Fruit fly (Drosophila melanogaster): ENCODE data around the gene CG42502.

Gene CG42502

DNA sequence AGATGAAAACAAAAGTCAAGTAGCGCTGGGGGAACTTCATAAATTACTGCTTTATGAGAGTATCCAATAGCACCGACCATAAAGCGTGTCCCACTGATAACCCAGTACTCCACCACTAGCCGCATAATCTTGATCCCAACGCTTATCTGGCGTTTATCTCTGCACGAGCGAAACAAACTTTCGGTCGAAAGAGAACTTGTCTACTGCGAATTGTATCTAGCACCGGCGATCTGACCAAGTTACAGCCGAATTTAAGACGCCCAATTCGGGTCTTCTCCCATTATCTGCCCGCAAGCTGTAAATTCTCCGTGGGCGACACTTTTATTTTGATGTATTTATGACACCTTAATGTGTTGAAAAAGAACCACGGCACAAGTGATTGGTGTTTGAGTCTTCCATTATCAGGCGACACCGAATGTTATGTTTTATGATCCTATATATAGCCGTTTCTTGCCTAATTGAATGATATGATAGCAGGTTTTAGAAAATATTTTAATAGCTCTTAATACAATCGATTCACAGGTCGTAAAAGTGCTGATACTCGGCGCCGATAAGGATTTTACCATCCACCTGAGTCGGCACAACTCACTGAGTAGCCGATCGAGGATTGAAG is 21.2 kb downstream of the CG42502 start:
- TF ChIP-seq CG9948 (tag; optimal IDR thresholded peaks at IDR 0.05) = no peak
- TF ChIP-seq CG12605 (GFP tag; IDR thresholded peaks at IDR 0.05) = no peak
- no peak for TF ChIP-seq CG13204 (GFP tag; optimal IDR thresholded peaks at IDR 0.05)
- TF ChIP-seq CG10348 (GFP tag; IDR thresholded peaks at IDR 0.05) = no peak
- no peak for TF ChIP-seq CG14655 (GFP tag; optimal IDR thresholded peaks at IDR 0.05)
- TF ChIP-seq CG4496 (GFP tag; IDR thresholded peaks at IDR 0.05) = no peak
- no peak for TF ChIP-seq gl (tag; optimal IDR thresholded peaks at IDR 0.05)
- TF ChIP-seq CG17806 (tag; optimal IDR thresholded peaks at IDR 0.05) = no peak
- TF ChIP-seq Snoo (tag; optimal IDR thresholded peaks at IDR 0.05) = no peak
- TF ChIP-seq CG8159 (tag; optimal IDR thresholded peaks at IDR 0.05) = no peak
- no peak for TF ChIP-seq CG34367 (tag; optimal IDR thresholded peaks at IDR 0.05)
- TF ChIP-seq CG8301 (tag; optimal IDR thresholded peaks at IDR 0.05) = no peak
- TF ChIP-seq Pif1A (GFP tag; optimal IDR thresholded peaks at IDR 0.05) = no peak
- TF ChIP-seq Pif1B (GFP tag; optimal IDR thresholded peaks at IDR 0.05) = no peak
- TF ChIP-seq Ets98B (GFP tag; IDR thresholded peaks at IDR 0.05) = no peak
- no peak for TF ChIP-seq rn (GFP tag; IDR thresholded peaks at IDR 0.05)

DNA sequence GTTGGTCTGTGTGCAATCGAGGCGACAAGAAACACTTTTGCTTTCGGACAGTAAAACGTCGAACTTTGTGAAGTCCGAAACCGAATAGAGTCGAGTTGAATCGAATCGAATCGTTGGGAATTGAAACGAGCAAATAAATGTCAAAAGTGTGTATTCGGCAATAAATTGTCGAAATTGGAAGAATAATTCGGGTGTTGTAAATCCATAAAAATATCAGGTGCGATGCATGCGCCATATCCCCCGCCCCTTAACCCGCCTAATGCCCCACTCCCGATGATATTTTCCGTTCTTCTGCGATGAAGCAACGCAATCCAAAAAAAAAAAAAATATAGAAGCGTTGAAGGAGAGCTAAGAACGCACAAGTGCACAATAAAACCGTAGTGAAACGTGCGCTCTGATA is 22.1 kb downstream of the CG42502 start:
- TF ChIP-seq D1 (tag; optimal IDR thresholded peaks at IDR 0.05) (no peak), CG14655 (GFP tag; optimal IDR thresholded peaks at IDR 0.05) (no peak)

DNA sequence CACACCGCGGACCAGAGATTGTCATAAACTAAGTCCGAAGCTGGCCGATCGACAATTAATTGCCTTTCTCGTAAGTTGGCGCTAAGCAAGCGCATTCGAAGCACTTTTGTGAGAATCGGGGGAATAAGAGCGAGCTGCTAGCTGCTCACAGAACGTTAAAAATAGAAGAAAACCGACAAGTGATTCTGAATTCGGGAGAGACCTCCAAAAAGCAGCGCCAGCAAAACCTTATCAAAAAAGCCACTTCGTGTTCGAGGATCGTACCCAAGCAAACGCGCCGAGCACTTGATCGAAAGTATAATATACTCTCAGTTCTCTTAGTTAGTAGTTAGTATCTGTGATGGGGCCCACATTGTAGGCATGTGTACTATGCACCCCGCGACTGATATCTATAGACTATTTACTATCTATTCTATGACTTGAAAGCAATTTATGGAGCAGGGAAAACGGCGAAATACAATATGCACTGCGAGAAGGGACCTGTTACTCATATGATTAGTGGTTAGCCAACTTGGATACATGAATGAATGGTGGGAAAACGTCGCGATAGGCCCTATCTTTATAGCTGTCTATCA is 23.6 kb downstream of the CG42502 start:
- TF ChIP-seq CG8159 (tag; optimal IDR thresholded peaks at IDR 0.05) (no peak), Pif1A (GFP tag; optimal IDR thresholded peaks at IDR 0.05) (no peak), Snoo (tag; optimal IDR thresholded peaks at IDR 0.05) (no peak)

DNA sequence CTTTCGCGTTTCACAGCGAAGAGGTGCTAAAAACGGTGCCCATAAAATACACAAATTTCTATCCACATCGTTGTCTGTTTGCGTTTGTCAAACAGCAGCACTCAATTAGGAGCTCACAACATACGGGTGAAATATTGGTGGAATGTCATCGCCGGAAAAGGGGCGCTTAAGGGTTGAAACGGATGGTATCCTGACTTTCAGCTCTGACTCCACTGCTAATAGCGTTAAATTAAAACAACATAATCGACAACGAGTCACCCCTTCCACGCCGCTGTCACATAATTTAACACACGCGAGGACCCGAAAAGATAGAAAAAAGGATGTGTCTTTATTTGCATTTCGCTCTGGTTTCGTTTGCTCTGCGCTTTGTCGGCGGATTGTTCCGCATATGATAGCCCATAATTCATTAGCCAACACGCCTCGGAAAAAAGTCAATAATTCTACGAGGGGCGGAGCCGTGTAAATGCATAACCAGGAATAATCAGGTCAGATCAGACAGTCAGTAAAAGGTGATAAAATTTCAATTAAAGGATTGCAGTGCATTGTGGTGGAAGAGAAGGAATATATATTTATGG is 25.9 kb downstream of the CG42502 start:
- no peak for TF ChIP-seq CG32121 (GFP tag; IDR thresholded peaks at IDR 0.05)
- no peak for TF ChIP-seq CG17806 (tag; optimal IDR thresholded peaks at IDR 0.05)
- TF ChIP-seq CG9948 (tag; optimal IDR thresholded peaks at IDR 0.05) = no peak
- no peak for TF ChIP-seq Ets98B (GFP tag; IDR thresholded peaks at IDR 0.05)
- TF ChIP-seq CG14655 (GFP tag; optimal IDR thresholded peaks at IDR 0.05) = no peak
- TF ChIP-seq EcR (GFP tag; optimal IDR thresholded peaks at IDR 0.05) = no peak
- TF ChIP-seq CG15710 (tag; optimal IDR thresholded peaks at IDR 0.05) = no peak

DNA sequence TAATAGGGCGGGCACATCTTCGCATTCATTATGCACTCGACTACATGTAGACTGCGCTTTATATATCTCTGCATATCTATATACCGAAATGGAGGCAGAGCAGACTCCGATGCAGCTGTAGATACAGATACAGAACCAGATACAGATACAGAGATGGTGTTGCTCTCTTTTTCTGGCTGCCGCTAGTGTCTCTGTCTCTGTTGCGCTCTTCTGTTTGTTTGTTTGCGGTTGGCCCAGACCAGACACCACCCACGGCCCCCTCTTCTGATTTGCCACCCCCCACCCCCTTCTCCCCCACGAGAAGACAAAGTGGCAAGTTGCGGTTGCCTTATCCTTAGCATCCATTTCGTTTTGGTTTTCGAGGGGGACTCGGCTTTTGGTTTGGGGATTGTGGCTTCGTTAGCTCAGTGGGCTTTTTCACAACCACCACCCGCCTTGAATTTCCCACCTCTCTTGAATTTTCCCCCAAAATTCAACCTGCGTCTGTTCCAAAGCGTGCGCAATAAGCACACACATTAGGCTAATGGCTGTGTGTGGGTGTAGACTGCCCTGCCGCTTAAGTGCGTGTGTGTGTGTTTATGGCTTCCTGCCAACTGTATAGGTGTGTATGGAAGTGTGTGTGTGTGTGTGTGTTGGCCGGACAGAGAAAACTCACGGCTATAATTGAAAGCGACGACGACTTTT is 27.6 kb downstream of the CG42502 start:
- TF ChIP-seq CG12605 (GFP tag; IDR thresholded peaks at IDR 0.05) (no peak), CG8301 (tag; optimal IDR thresholded peaks at IDR 0.05) (no peak), CG15710 (tag; optimal IDR thresholded peaks at IDR 0.05) (no peak), CG8159 (tag; optimal IDR thresholded peaks at IDR 0.05) (no peak), rn (GFP tag; IDR thresholded peaks at IDR 0.05) (no peak), EcR (GFP tag; optimal IDR thresholded peaks at IDR 0.05) (no peak), fd96Ca (GFP tag; IDR thresholded peaks at IDR 0.05) (no peak), CG17806 (tag; optimal IDR thresholded peaks at IDR 0.05) (no peak), D1 (tag; optimal IDR thresholded peaks at IDR 0.05) (no peak), Ets98B (GFP tag; IDR thresholded peaks at IDR 0.05) (no peak), CG4496 (GFP tag; IDR thresholded peaks at IDR 0.05) (no peak), CG9948 (tag; optimal IDR thresholded peaks at IDR 0.05) (no peak), CG13204 (GFP tag; optimal IDR thresholded peaks at IDR 0.05) (no peak), CG14655 (GFP tag; optimal IDR thresholded peaks at IDR 0.05) (no peak)

DNA sequence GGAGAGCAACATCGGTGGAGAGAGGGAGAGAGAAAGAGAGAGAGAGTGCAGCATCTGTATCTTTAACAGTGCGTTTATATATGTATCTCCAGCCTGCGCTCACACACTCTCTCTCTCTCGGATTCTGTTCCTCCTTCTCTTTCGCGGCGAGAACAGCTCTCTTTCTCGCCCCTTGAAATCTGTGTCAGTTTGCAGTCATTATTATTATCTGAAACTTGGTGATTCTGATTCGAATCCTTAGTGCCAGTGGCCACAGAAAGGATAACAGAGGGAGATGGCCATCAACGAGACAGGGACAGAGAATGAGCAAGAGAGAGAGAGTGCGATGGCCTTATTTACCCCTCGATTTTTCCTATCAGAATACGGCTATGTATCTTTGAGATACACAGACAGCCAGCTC is 28.1 kb downstream of the CG42502 start:
- TF ChIP-seq CG8159 (tag; optimal IDR thresholded peaks at IDR 0.05) (no peak), CG34367 (tag; optimal IDR thresholded peaks at IDR 0.05) (no peak), Ets98B (GFP tag; IDR thresholded peaks at IDR 0.05) (no peak), rn (GFP tag; IDR thresholded peaks at IDR 0.05) (no peak), CG17806 (tag; optimal IDR thresholded peaks at IDR 0.05) (no peak), CG13204 (GFP tag; optimal IDR thresholded peaks at IDR 0.05) (no peak), EcR (GFP tag; optimal IDR thresholded peaks at IDR 0.05) (no peak), Pif1B (GFP tag; optimal IDR thresholded peaks at IDR 0.05) (no peak), CG4496 (GFP tag; IDR thresholded peaks at IDR 0.05) (no peak), CG10348 (GFP tag; IDR thresholded peaks at IDR 0.05) (no peak), fd96Ca (GFP tag; IDR thresholded peaks at IDR 0.05) (no peak), CG12605 (GFP tag; IDR thresholded peaks at IDR 0.05) (no peak), gl (tag; optimal IDR thresholded peaks at IDR 0.05) (no peak)

Measured in whole organism, pupa.